Worm (Caenorhabditis elegans): ENCODE measurements around the gene scd-2.

The scd-2 gene

ce11 chrV:6650508-6650907, 17.5 kb downstream of the scd-2 start:
- TF ChIP-seq ztf-26 (tag; optimal IDR thresholded peaks at IDR 0.05), result no peak
- no peak for TF ChIP-seq T26A5.8 (tag; optimal IDR thresholded peaks at IDR 0.05)

DNA sequence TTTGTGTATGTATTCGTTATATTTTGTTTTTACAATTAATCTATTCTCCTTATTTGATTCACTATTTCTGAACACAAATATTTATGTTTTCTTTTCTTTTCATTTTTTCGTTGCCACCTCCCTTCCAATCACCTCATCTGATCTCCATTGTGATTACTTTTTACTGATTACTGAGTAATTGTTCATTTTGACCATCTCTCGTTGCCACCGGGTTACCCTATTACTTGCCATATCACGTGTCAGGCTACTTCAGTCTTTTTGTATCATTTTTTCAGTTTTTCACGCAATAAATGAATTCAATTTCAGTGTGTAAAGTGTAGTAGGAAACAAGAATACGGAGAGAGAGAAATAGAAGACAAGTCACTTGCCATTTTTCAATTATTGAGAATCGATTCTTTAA, 19.0 kb downstream of the scd-2 start, which contains the start of gene T10H9.8:
TSS of gene T10H9.8 (plus strand) at position 301 of the 400 bp plus-strand sequence.
- TF ChIP-seq ztf-26 (tag; optimal IDR thresholded peaks at IDR 0.05) (peak; percentile 48), sptf-2 (GFP tag; optimal IDR thresholded peaks at IDR 0.05) (no peak)

ce11 chrV:6655174-6655573, 22.1 kb downstream of the scd-2 start, which contains the start of gene syx-18:
TSS of gene syx-18 (minus strand) at chrV:6655449.
- TF ChIP-seq mel-28 (tag; optimal IDR thresholded peaks at IDR 0.05; ENCODE audit: borderline replicate concordance), result no peak
- peak; percentile 73 for TF ChIP-seq Y53G8AR.9 (GFP tag; conservative IDR thresholded peaks at IDR 0.05)
- no peak for TF ChIP-seq sptf-2 (GFP tag; optimal IDR thresholded peaks at IDR 0.05)
- no peak for TF ChIP-seq ets-4 (GFP tag; optimal IDR thresholded peaks at IDR 0.05)
- no peak for TF ChIP-seq attf-3 (GFP tag; conservative IDR thresholded peaks at IDR 0.05)
- no peak for TF ChIP-seq F37B4.10 (GFP tag; IDR thresholded peaks at IDR 0.05)
- 0 out of 2 replicates have a peak, but pooled peaks have one; percentile 26 for TF ChIP-seq D2030.7 (GFP tag; IDR thresholded peaks at IDR 0.05)
- peak; percentile 33; the same call in 1 of the 2 replicates for TF ChIP-seq B0336.3 (GFP tag; IDR thresholded peaks at IDR 0.05)
- TF ChIP-seq unc-62 (GFP tag; optimal IDR thresholded peaks at IDR 0.05), result no peak
- no peak for TF ChIP-seq bed-1 (GFP tag; IDR thresholded peaks at IDR 0.05)
- no peak for TF ChIP-seq hlh-12 (tag; optimal IDR thresholded peaks at IDR 0.05)
- TF ChIP-seq B0261.1 (tag; optimal IDR thresholded peaks at IDR 0.05), result no peak
- TF ChIP-seq repo-1 (tag; optimal IDR thresholded peaks at IDR 0.05), result peak; percentile 32
- no peak for TF ChIP-seq T26A5.8 (tag; optimal IDR thresholded peaks at IDR 0.05)
- TF ChIP-seq lsl-1 (GFP tag; optimal IDR thresholded peaks at IDR 0.05), result no peak
- TF ChIP-seq him-1 (tag; optimal IDR thresholded peaks at IDR 0.05), result peak; percentile 11
- TF ChIP-seq lin-26 (GFP tag; IDR thresholded peaks at IDR 0.05), result no peak
- no peak for TF ChIP-seq sdz-38 (tag; optimal IDR thresholded peaks at IDR 0.05)
- no peak for TF ChIP-seq C06A6.2 (GFP tag; conservative IDR thresholded peaks at IDR 0.05)
- no peak for TF ChIP-seq tbp1 (GFP tag; optimal IDR thresholded peaks at IDR 0.05)
- TF ChIP-seq bed-2 (GFP tag; IDR thresholded peaks at IDR 0.05), result no peak
- TF ChIP-seq ztf-18 (tag; optimal IDR thresholded peaks at IDR 0.05), result no peak
- no peak for TF ChIP-seq cebp-1 (GFP tag; IDR thresholded peaks at IDR 0.05)
- TF ChIP-seq cebp-1 (tag; optimal IDR thresholded peaks at IDR 0.05), result peak; percentile 34
- TF ChIP-seq T07F8.4 (tag; optimal IDR thresholded peaks at IDR 0.05), result no peak
- TF ChIP-seq ceh-91 (GFP tag; IDR thresholded peaks at IDR 0.05), result no peak
- no peak for TF ChIP-seq egl-44 (GFP tag; IDR thresholded peaks at IDR 0.05)
- no peak for TF ChIP-seq snpc-4 (GFP tag; optimal IDR thresholded peaks at IDR 0.05)
- peak in 1 of 4 experiments; percentile 11 for TF ChIP-seq snpc-4 (tag; optimal IDR thresholded peaks at IDR 0.05)
- 0 out of 2 replicates have a peak, but pooled peaks have one; percentile 9 for TF ChIP-seq F39B2.1 (GFP tag; IDR thresholded peaks at IDR 0.05)
- TF ChIP-seq rpc-1 (optimal IDR thresholded peaks at IDR 0.05), result no peak
- no peak for TF ChIP-seq rpc-1 (tag; optimal IDR thresholded peaks at IDR 0.05)
- TF ChIP-seq lin-35 (GFP tag; optimal IDR thresholded peaks at IDR 0.05), result peak in 2 of 3 experiments; percentile 33 to 43
- TF ChIP-seq madf-6 (GFP tag; IDR thresholded peaks at IDR 0.05), result peak; percentile 53
- no peak for TF ChIP-seq snpc-3.4 (tag; optimal IDR thresholded peaks at IDR 0.05)
- no peak for TF ChIP-seq ZK185.1 (tag; optimal IDR thresholded peaks at IDR 0.05; ENCODE audit: poor library complexity, severe bottlenecking)
- peak; percentile 18 for TF ChIP-seq ama-1 (optimal IDR thresholded peaks at IDR 0.05)
- peak in 1 of 2 experiments; percentile 49 for TF ChIP-seq ama-1 (GFP tag; optimal IDR thresholded peaks at IDR 0.05)
- no peak for TF ChIP-seq hlh-26 (GFP tag; conservative IDR thresholded peaks at IDR 0.05)
- TF ChIP-seq F55B11.4 (tag; optimal IDR thresholded peaks at IDR 0.05; ENCODE audit: borderline replicate concordance, insufficient read depth), result no peak
- no peak for TF ChIP-seq egrh-3 (GFP tag; IDR thresholded peaks at IDR 0.05)
- no peak for TF ChIP-seq die-1 (tag; optimal IDR thresholded peaks at IDR 0.05)
- TF ChIP-seq nhr-27 (tag; optimal IDR thresholded peaks at IDR 0.05), result no peak
- TF ChIP-seq B0019.2 (GFP tag; conservative IDR thresholded peaks at IDR 0.05), result no peak
- TF ChIP-seq K12H6.12 (tag; optimal IDR thresholded peaks at IDR 0.05), result no peak

Measured in whole organism, young adult.